Worm (Caenorhabditis elegans) whole organism, L1 larva: ENCODE measurements around the gene K08D8.3.

Experiments
- aly-2 ChIP-seq: fragments of 150-350 bp; optimal IDR thresholded peaks from 2 replicates; lab custom pipeline; 2014; ENCODE audit warnings: missing biosample characterization, missing genetic modification characterization
- ceh-88 ChIP-seq: fragments of 200-800 bp; sonication (Bioruptor generic); IDR thresholded peaks from 2 replicates; pipeline ENCODE4 v1.3.6; 2022; ENCODE audit warnings: missing genetic modification characterization, missing compliant biosample characterization
- dpl-1 ChIP-seq, 3 experiments: fragments of 150-350 bp in 2 of 3; sonication (generic microtip) in 1 of 3; optimal IDR thresholded peaks; 2 replicates each; lab custom pipeline; 2014 to 2017; ENCODE audit warnings: missing biosample characterization in 3 of 3, missing genetic modification characterization in 3 of 3, missing genetic modification reagents in 3 of 3
- elt-2 ChIP-seq: sonication (generic microtip); optimal IDR thresholded peaks from 2 replicates; lab custom pipeline; 2016; ENCODE audit warnings: missing genetic modification characterization, mild to moderate bottlenecking, inconsistent platforms, missing compliant biosample characterization, missing genetic modification reagents
- fos-1 ChIP-seq: fragments of 150-350 bp; optimal IDR thresholded peaks from 2 replicates; lab custom pipeline; 2014; ENCODE audit warnings: missing biosample characterization, missing genetic modification characterization
- nhr-28 ChIP-seq: fragments of 150-350 bp; optimal IDR thresholded peaks from 2 replicates; lab custom pipeline; 2014; ENCODE audit warnings: missing biosample characterization, missing genetic modification characterization
- nhr-77 ChIP-seq: fragments of 150-350 bp; optimal IDR thresholded peaks from 2 replicates; lab custom pipeline; 2014; ENCODE audit warnings: missing biosample characterization, missing genetic modification characterization
- pag-3 ChIP-seq: sonication (generic microtip); optimal IDR thresholded peaks from 2 replicates; lab custom pipeline; 2017; ENCODE audit warnings: missing genetic modification characterization, mild to moderate bottlenecking, missing compliant biosample characterization, antibody characterized with exemption, borderline replicate concordance; ENCODE audit not compliant: insufficient read depth
- skn-1 ChIP-seq: fragments of 150-350 bp; optimal IDR thresholded peaks from 2 replicates; lab custom pipeline; 2014; ENCODE audit warnings: missing biosample characterization, missing genetic modification characterization
- unc-62 ChIP-seq: fragments of 150-350 bp; optimal IDR thresholded peaks from 2 replicates; lab custom pipeline; 2014; ENCODE audit warnings: missing biosample characterization, missing genetic modification reagents, missing genetic modification characterization
- unc-98 ChIP-seq: fragments of 200-800 bp; sonication (Bioruptor generic); IDR thresholded peaks from 2 replicates; pipeline ENCODE4 v1.3.6; 2022; ENCODE audit warnings: missing genetic modification characterization, missing compliant biosample characterization
- ztf-11 ChIP-seq, 2 experiments: sonication (generic microtip); optimal IDR thresholded peaks; 2 replicates each; lab custom pipeline; 2016 to 2017; ENCODE audit warnings: missing genetic modification characterization in 2 of 2, missing biosample characterization in 1 of 2, missing compliant biosample characterization in 1 of 2

DNA sequence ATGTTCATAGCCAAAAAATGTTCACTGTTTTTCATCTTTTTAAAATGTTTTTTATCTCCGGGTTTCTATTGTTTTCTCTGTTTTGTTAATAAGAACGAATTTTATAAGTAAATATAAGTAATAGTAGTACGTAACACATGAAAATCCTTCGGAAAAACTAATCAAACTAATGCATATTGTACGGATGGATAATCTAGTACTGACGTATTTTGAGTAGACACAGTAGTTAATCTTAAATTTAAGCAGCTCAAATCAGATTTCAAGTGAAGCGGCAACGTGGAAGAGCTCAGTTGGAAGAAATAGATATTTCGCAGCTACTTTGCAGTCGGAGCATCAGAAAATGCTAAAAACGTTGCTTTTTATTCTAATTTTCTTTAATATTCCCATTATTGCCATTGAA lies 46.7 kb downstream of the K08D8.3 start, which contains the start of gene gcy-18:
- no peak for TF ChIP-seq nhr-28 (tag; lab: Kevin White, UChicago)
- TF ChIP-seq dpl-1 (GFP tag; optimal IDR thresholded peaks at IDR 0.05; lab: Kevin White, UChicago), result no peak
- TF ChIP-seq elt-2, result no peak
- no peak for TF ChIP-seq ceh-88 (GFP tag; lab: Robert Waterston, UW)
- TF ChIP-seq unc-98, result no peak
- no peak for TF ChIP-seq pag-3 (tag; lab: Kevin White, UChicago)
- TF ChIP-seq aly-2, result no peak
- TF ChIP-seq ztf-11 (tag; optimal IDR thresholded peaks at IDR 0.05; lab: Kevin White, UChicago), result no peak
- TF ChIP-seq skn-1 (tag; lab: Kevin White, UChicago), result no peak
- TF ChIP-seq unc-62 (GFP tag; lab: Kevin White, UChicago), result no peak
- TF ChIP-seq nhr-77 (tag; lab: Kevin White, UChicago), result no peak
- TF ChIP-seq fos-1 (tag; lab: Kevin White, UChicago), result no peak
